Fruit fly (Drosophila melanogaster) S2 (cell line): ENCODE data around the gene CG4653.

Experiments
- CG8478 ChIP-seq: fragments of >200 bp; optimal IDR thresholded peaks from 2 replicates; lab custom pipeline; 2018
- CTCF ChIP-seq, 2 experiments: fragments of >200 bp; optimal IDR thresholded peaks; 2 replicates each; lab custom pipeline; 2018

dm6 chrX:16718169-16718723, 14.4 kb downstream of the CG4653 start:
- TF ChIP-seq CG8478 (lab: Kevin White, UChicago) (no peak), CTCF (optimal IDR thresholded peaks at IDR 0.05; lab: Kevin White, UChicago) (no peak)
